Worm (Caenorhabditis elegans): ENCODE measurements around the gene tag-293.
"Not testable (repeated sequence)": the region's sequence is repeated elsewhere in the genome, so short reads cannot be mapped to it uniquely, and the experiment has no call there.

The tag-293 gene

DNA sequence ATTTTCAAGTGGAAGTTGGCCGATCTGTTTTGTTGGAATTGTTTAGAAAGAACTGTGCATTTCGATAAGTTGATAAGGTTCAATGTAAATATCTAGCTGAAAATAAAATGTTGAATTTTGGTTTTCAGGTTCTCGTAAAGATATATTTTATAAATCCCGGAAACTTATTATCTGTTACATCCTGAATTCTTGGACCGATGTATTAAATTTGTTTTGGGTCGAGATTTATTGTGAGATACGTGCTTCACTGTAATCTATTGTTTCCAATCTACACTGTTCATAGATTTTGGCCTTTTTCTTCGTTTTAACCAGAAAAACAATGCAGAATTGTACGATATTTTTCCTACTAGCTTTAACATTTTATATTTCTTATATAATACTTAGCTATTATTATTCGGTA is 1.8 kb upstream of the tag-293 start, which contains the start of gene C03G6.6:
TSS of gene C03G6.6 (plus strand) at position 301 of the 400 bp plus-strand sequence.
- TF ChIP-seq ceh-83 (GFP tag; optimal IDR thresholded peaks at IDR 0.05) (no peak), mab-5 (tag; optimal IDR thresholded peaks at IDR 0.05) (no peak), unc-39 (tag; optimal IDR thresholded peaks at IDR 0.05) (no peak), nhr-237 (tag; optimal IDR thresholded peaks at IDR 0.05) (no peak), M03D4.4 (tag; optimal IDR thresholded peaks at IDR 0.05) (no peak), nhr-12 (tag; optimal IDR thresholded peaks at IDR 0.05) (no peak), unc-62 (GFP tag; optimal IDR thresholded peaks at IDR 0.05) (no peak), lsy-2 (tag; optimal IDR thresholded peaks at IDR 0.05) (no peak)

DNA sequence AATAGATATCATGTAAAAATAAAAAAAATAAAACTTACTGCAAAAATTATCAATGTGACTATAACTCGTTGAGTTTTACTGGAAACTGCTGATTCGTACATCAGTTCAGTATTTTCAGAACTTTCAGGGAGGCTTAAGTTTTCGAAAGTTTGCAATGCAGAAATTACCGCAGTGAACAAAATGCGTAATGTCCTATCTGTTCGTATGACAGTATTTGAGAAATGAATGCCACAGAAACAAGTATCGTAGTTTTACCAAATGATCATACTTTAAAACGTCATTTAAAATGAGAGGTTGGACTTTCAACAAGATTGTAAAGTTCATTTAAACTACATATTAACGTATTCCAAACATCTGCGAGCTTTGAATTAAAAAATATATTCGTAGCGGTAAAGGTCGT is 1.3 kb upstream of the tag-293 start, which contains the start of gene C03G6.21:
TSS of gene C03G6.21 (minus strand) at position 101 of the 400 bp plus-strand sequence.
- TF ChIP-seq lsy-2 (tag; optimal IDR thresholded peaks at IDR 0.05) (no peak), drap-1 (GFP tag; optimal IDR thresholded peaks at IDR 0.05) (no peak), unc-120 (tag; optimal IDR thresholded peaks at IDR 0.05; ENCODE audit: poor library complexity, severe bottlenecking) (no peak), blmp-1 (tag; optimal IDR thresholded peaks at IDR 0.05) (no peak)

DNA sequence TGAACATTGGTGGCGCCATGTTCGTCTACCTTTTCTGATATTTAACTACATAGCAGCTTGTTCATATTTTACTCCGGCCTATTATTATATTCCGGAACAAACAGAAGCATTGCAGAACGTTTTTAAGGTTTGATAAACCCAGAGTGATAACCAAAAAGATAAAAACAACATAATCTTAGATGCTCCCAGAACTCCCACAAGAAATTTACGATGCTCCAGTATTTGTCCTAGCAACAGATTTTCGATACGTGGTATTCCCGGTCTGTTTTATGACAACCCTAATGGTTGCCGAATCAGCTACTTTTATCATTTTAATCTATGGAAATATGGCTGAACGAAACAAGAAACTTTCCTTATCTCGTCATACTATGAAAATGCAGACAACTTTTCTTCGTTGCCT is 1.8 kb downstream of the tag-293 start:
- no peak for TF ChIP-seq ceh-43 (GFP tag; optimal IDR thresholded peaks at IDR 0.05)

DNA sequence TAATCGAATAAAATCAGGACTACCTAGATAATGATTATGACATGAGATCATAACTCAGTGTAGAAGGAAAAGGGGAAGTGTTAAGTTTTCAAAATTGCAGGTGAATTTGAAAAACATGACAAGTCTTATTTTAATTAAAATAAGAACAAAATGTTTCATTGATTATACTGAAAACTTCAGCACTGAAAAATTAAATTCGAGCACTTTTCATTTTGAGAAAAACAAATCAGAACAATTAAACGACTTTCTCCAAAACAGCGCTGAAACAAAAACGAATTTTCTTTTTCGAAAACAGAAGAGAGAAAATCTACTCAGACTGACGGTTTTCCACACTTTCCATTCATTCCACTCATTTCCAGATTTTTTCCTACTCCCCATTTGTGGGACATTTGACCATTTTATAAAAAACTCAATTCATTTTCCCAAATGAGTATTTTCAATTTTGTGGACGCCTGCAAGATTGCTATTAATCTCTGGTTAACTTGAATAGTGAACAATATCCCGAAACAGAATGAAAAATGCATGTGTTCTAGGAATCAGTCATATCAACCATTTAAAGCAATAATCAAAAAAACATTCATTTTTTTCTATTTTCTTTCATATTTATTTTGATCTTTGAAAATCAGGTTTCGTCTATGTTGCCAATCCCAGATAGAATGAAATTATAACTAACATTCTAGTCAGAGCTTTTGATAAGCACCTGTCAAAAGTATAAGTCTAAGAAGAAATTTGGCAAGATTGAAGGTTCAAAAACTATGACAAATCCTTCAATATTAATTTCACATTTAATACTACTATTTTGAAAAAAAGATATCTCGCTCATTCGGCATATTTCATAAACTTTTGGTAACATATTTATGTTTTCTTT is 2.9 kb downstream of the tag-293 start, which contains the start of the genes srh-231 and srh-275:
TSS of gene srh-231 (minus strand) at position 51 of the 868 bp plus-strand sequence.
TSS of gene srh-275 (plus strand) at position 818 of the 868 bp plus-strand sequence.
- no peak for TF ChIP-seq mls-2 (tag; optimal IDR thresholded peaks at IDR 0.05)
- no peak for TF ChIP-seq elt-1 (tag; optimal IDR thresholded peaks at IDR 0.05; ENCODE audit: borderline replicate concordance, insufficient read depth)
- TF ChIP-seq ceh-43 (GFP tag; optimal IDR thresholded peaks at IDR 0.05): no peak
- TF ChIP-seq drap-1 (GFP tag; optimal IDR thresholded peaks at IDR 0.05): no peak
- TF ChIP-seq nhr-76 (tag; optimal IDR thresholded peaks at IDR 0.05): no peak
- TF ChIP-seq nhr-237 (tag; optimal IDR thresholded peaks at IDR 0.05): no peak

DNA sequence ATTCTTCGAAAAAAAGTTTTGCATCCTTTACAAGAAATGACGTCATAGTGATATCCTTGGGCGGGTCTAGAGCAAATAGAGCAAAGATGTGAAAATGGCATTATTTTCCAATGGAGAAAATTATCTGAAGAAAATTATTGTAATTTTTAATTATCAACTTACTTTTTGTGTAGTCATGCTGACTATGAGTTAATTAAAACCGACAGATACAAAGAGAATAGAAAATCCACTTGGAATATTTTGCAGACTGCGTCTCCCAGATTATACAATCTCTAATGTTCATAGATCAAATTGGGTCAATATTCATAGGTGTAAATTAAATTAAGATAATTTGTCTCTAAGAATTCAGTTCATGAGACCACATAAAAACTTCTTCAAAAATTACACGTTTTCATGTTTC is 5.8 kb downstream of the tag-293 start, which contains the start of gene nhr-149:
TSS of gene nhr-149 (minus strand) at position 101 of the 400 bp plus-strand sequence.
- TF ChIP-seq zip-8 (tag; optimal IDR thresholded peaks at IDR 0.05) (peak; percentile 53), nhr-76 (tag; optimal IDR thresholded peaks at IDR 0.05) (no peak)

DNA sequence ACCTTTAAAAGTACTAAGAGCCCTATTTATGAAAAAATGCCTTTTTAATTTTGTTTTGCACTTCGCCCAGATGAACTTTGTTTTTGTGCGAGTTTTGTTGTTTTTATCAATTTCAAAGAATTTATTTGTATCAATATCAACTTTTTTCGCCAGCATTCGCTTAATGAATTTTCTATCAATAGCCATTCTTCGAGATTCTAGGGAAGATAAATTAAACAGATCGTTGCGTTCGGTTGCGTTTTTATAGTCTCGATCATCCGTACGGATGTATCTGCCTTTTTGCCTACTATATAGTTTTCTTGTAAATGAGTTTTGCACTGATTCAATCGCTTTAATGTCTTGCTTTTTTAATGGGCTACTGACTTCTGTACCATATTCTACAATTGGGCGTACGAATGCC is 9.9 kb downstream of the tag-293 start, which contains the start of gene nhr-147:
TSS of gene nhr-147 (plus strand) at position 301 of the 400 bp plus-strand sequence.
- not testable (repeated sequence) for TF ChIP-seq unc-62 (GFP tag; optimal IDR thresholded peaks at IDR 0.05); nhr-76 (tag; optimal IDR thresholded peaks at IDR 0.05); ham-2 (GFP tag; optimal IDR thresholded peaks at IDR 0.05)

DNA sequence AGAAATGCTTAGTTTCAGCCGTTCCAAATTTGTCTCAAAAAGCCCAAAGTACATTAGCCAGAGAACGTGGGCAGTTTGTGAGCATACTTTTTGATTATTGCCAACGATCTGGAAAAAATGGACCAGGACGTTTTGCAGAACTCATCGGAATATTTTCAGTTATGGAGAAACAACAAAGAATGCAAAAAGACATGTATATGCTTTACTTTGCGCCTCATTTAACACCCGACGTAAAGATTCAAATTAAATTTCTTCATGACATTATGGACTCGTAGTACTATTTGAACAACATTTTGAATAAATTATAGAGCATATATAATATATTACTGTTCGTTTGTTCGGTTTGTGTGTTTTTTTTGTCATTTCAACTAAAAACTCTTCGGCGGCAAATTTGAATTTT is 11.8 kb downstream of the tag-293 start, which contains the start of gene srh-244:
TSS of gene srh-244 (plus strand) at position 301 of the 400 bp plus-strand sequence.
- TF ChIP-seq nhr-76 (tag; optimal IDR thresholded peaks at IDR 0.05): no peak
- TF ChIP-seq bed-3 (GFP tag; optimal IDR thresholded peaks at IDR 0.05): no peak
- TF ChIP-seq lin-32 (GFP tag; optimal IDR thresholded peaks at IDR 0.05): no peak
- TF ChIP-seq pha-4 (tag; optimal IDR thresholded peaks at IDR 0.05): no peak
- TF ChIP-seq zip-8 (tag; optimal IDR thresholded peaks at IDR 0.05): no peak

DNA sequence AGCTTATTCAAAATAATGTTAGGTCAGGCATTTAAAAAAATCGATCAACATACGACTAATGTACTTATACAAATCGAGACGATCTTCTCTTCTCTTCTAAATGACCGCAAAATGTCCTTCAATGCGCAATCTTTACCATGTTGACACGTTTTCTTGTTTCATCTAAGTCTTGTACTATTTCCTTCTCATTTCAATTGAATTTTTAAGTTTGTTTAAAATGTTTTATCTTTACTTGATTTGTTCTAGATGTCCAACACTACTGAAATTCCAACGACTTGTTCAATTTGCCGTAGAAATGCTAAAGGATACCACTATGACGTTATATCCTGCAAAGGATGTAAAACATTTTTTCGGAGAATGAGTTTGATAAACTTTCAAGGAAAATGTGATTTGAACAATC is 13.4 kb downstream of the tag-293 start, which contains the start of the genes nhr-263 and nhr-148:
TSS of gene nhr-263 (minus strand) at position 101 of the 400 bp plus-strand sequence.
TSS of gene nhr-148 (plus strand) at position 215 of the 400 bp plus-strand sequence.
- no peak for TF ChIP-seq lin-32 (GFP tag; optimal IDR thresholded peaks at IDR 0.05)
- TF ChIP-seq ham-2 (GFP tag; optimal IDR thresholded peaks at IDR 0.05): no peak
- TF ChIP-seq snpc-4 (tag; optimal IDR thresholded peaks at IDR 0.05): no peak
- no peak for TF ChIP-seq nhr-12 (tag; optimal IDR thresholded peaks at IDR 0.05)
- no peak for TF ChIP-seq elt-1 (tag; optimal IDR thresholded peaks at IDR 0.05; ENCODE audit: borderline replicate concordance, insufficient read depth)
- TF ChIP-seq sptf-1 (tag; optimal IDR thresholded peaks at IDR 0.05): no peak
- TF ChIP-seq bed-3 (GFP tag; optimal IDR thresholded peaks at IDR 0.05): no peak
- no peak for TF ChIP-seq nhr-237 (tag; optimal IDR thresholded peaks at IDR 0.05)
- TF ChIP-seq nhr-76 (tag; optimal IDR thresholded peaks at IDR 0.05): no peak
- no peak for TF ChIP-seq ces-1 (GFP tag; optimal IDR thresholded peaks at IDR 0.05)
- no peak for TF ChIP-seq mab-5 (tag; optimal IDR thresholded peaks at IDR 0.05)
- no peak for TF ChIP-seq pha-4 (tag; optimal IDR thresholded peaks at IDR 0.05)
- no peak for TF ChIP-seq M03D4.4 (tag; optimal IDR thresholded peaks at IDR 0.05)
- no peak for TF ChIP-seq zip-8 (tag; optimal IDR thresholded peaks at IDR 0.05)
- no peak for TF ChIP-seq blmp-1 (tag; optimal IDR thresholded peaks at IDR 0.05)
- no peak for TF ChIP-seq ztf-11 (tag; optimal IDR thresholded peaks at IDR 0.05)
- no peak for TF ChIP-seq hlh-1 (tag; optimal IDR thresholded peaks at IDR 0.05)
- TF ChIP-seq flh-1 (GFP tag; optimal IDR thresholded peaks at IDR 0.05): no peak
- TF ChIP-seq ceh-83 (GFP tag; optimal IDR thresholded peaks at IDR 0.05): no peak
